Fruit fly (Drosophila melanogaster): ENCODE measurements around the gene tacc.

tacc gene

dm6 chr3R:4724323-4724832 lies 24.5 kb downstream of the tacc start:
- TF ChIP-seq Drgx (GFP tag; IDR thresholded peaks at IDR 0.05) (peak; percentile 54), CG2889 (GFP tag; IDR thresholded peaks at IDR 0.05) (0 out of 3 replicates have a peak, but pooled peaks have one; percentile 8), Hr78 (GFP tag; optimal IDR thresholded peaks at IDR 0.05) (no peak), CG5180 (GFP tag; optimal IDR thresholded peaks at IDR 0.05) (peak; percentile 93), mam (GFP tag; optimal IDR thresholded peaks at IDR 0.05) (no peak)

DNA sequence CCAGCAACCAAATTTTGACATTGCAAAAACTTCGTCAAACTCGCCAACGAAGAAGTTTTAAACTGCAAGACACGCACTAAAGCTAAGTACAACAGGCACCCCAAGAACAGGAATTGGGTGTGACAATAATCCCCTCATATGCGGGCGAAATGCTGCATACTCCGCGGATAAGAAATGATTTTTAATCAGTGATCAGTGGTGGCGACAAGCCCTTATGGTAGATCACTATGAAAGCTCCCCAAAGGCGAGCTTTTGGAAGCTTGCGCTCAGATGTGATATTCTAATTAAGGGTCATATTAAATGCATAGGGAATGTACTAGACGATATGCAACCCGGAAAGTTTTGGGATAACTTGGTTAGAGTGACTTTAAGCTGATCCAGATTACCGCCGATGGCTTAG lies 31.3 kb downstream of the tacc start:
- peak; percentile 71 for TF ChIP-seq CG3995 (GFP tag; optimal IDR thresholded peaks at IDR 0.05)
- peak in 1 of 3 experiments; percentile 21 for TF ChIP-seq lola (GFP tag; optimal IDR thresholded peaks at IDR 0.05)
- TF ChIP-seq Meics (GFP tag; optimal IDR thresholded peaks at IDR 0.05): peak; percentile 92
- no peak for TF ChIP-seq Nf-YC (tag; optimal IDR thresholded peaks at IDR 0.05)
- TF ChIP-seq CTCF (GFP tag; optimal IDR thresholded peaks at IDR 0.05): peak; percentile 51
- no peak for TF ChIP-seq CG3838 (GFP tag; optimal IDR thresholded peaks at IDR 0.05)
- no peak for TF ChIP-seq ttk (GFP tag; IDR thresholded peaks at IDR 0.05)
- TF ChIP-seq grn (GFP tag; optimal IDR thresholded peaks at IDR 0.05): peak; percentile 58
- no peak for TF ChIP-seq so (GFP tag; IDR thresholded peaks at IDR 0.05)
- TF ChIP-seq Hr78 (GFP tag; optimal IDR thresholded peaks at IDR 0.05): peak in 1 of 2 experiments; percentile 51
- 0 out of 4 replicates have a peak, but pooled peaks have one; percentile 15 for TF ChIP-seq chinmo (GFP tag; IDR thresholded peaks at IDR 0.05; ENCODE audit: partially characterized antibody)

DNA sequence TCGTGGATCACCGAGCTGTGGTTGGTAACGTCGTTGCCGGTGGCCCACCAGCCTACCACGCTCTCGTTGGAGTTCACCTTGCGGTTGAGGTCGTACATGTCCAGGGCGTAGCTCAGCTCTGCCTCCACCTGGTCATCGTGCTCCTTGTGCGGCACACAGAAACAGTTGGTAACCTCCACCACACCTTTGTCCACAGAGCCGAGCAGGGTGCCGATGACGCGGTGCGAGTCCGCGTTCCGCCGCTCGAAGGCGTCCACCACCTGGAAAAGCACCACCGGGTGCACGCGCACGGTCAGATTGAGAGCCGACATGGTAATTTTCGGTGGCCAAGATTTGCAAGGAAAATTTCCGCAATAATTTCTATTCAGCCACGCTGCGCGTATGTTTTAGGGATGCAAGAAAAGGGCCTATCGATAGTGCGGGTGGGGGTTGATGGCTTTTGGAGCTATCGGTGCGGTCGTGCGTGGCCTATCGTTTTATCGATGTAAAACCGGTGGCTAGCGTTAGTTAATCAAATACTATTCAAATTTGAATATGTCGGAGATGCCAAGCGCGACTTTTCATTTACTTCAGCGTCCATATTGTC lies 35.0 kb downstream of the tacc start, which contains the start of gene eIF3f1:
eIF3f1 (minus strand) TSS at position 408 of the 586 bp plus-strand sequence.
- peak; percentile 98 for TF ChIP-seq CG14860 (GFP tag; IDR thresholded peaks at IDR 0.05; ENCODE audit: partially characterized antibody)
- TF ChIP-seq Hr3 (GFP tag; optimal IDR thresholded peaks at IDR 0.05): no peak
- TF ChIP-seq trh (GFP tag; optimal IDR thresholded peaks at IDR 0.05): no peak
- peak; percentile 83 for TF ChIP-seq CG7928 (GFP tag; optimal IDR thresholded peaks at IDR 0.05)
- peak in 1 of 2 experiments; percentile 32 for TF ChIP-seq crp (GFP tag; optimal IDR thresholded peaks at IDR 0.05)
- TF ChIP-seq chinmo (GFP tag; IDR thresholded peaks at IDR 0.05; ENCODE audit: partially characterized antibody): peak; percentile 99
- TF ChIP-seq CG7963 (GFP tag; IDR thresholded peaks at IDR 0.05; ENCODE audit: partially characterized antibody): peak; percentile 99
- TF ChIP-seq CG16863 (GFP tag; optimal IDR thresholded peaks at IDR 0.05): peak; percentile 11
- TF ChIP-seq yki (optimal IDR thresholded peaks at IDR 0.05): no peak
- TF ChIP-seq CG31388 (GFP tag; optimal IDR thresholded peaks at IDR 0.05): no peak
- peak; percentile 98 for TF ChIP-seq MESR4 (GFP tag; optimal IDR thresholded peaks at IDR 0.05)
- peak; percentile 98 for TF ChIP-seq inv (GFP tag; IDR thresholded peaks at IDR 0.05; ENCODE audit: partially characterized antibody)
- peak; percentile 60 for TF ChIP-seq CG6272 (GFP tag; IDR thresholded peaks at IDR 0.05)
- no peak for TF ChIP-seq Sox100B (GFP tag; optimal IDR thresholded peaks at IDR 0.05)
- TF ChIP-seq Eip74EF (GFP tag; optimal IDR thresholded peaks at IDR 0.05): no peak
- TF ChIP-seq dati (GFP tag; IDR thresholded peaks at IDR 0.05): no peak
- TF ChIP-seq CG6683 (GFP tag; optimal IDR thresholded peaks at IDR 0.05): peak; percentile 24
- no peak for TF ChIP-seq Dfd (GFP tag; optimal IDR thresholded peaks at IDR 0.05)
- no peak for TF ChIP-seq bigmax (GFP tag; optimal IDR thresholded peaks at IDR 0.05)
- peak; percentile 48 for TF ChIP-seq CG30020 (tag; optimal IDR thresholded peaks at IDR 0.05)
- 0 out of 2 replicates have a peak, but pooled peaks have one; percentile 17 for TF ChIP-seq CG6689 (GFP tag; IDR thresholded peaks at IDR 0.05)
- TF ChIP-seq Gsc (GFP tag; IDR thresholded peaks at IDR 0.05): no peak
- TF ChIP-seq ab (GFP tag; optimal IDR thresholded peaks at IDR 0.05): no peak
- peak; percentile 58 for TF ChIP-seq CG34376 (GFP tag; optimal IDR thresholded peaks at IDR 0.05)
- TF ChIP-seq CG2199 (GFP tag; IDR thresholded peaks at IDR 0.05): 0 out of 3 replicates have a peak, but pooled peaks have one; percentile 55
- peak; percentile 47 for TF ChIP-seq CG9797 (GFP tag; optimal IDR thresholded peaks at IDR 0.05)
- no peak for TF ChIP-seq chn (GFP tag; optimal IDR thresholded peaks at IDR 0.05)
- peak; percentile 9 for TF ChIP-seq CG15601 (tag; optimal IDR thresholded peaks at IDR 0.05)
- TF ChIP-seq BEAF-32 (GFP tag; optimal IDR thresholded peaks at IDR 0.05): peak; percentile 97
- peak; percentile 84 for TF ChIP-seq CG15514 (GFP tag; optimal IDR thresholded peaks at IDR 0.05)
- TF ChIP-seq CG16779 (GFP tag; IDR thresholded peaks at IDR 0.05): no peak
- peak; percentile 42; the same call in 1 of the 2 replicates for TF ChIP-seq seq (GFP tag; IDR thresholded peaks at IDR 0.05)

Data from whole organism, embryonic.